Worm (Caenorhabditis elegans): Measurements from ENCODE around the gene Y110A2AL.9.
A peak's percentile ranks its signal among the peaks of the same experiment; 100 is the strongest.

Y110A2AL.9 gene

ce11 chrII:2885518-2886449, 19.3 kb upstream of the Y110A2AL.9 start:
- TF ChIP-seq ceh-48 (tag; optimal IDR thresholded peaks at IDR 0.05) (peak; percentile 23), unc-3 (GFP tag; conservative IDR thresholded peaks at IDR 0.05) (no peak), unc-3 (tag; optimal IDR thresholded peaks at IDR 0.05) (no peak)

- TF ChIP-seq odd-2 (tag; optimal IDR thresholded peaks at IDR 0.05) (no peak), sox-4 (tag; optimal IDR thresholded peaks at IDR 0.05) (no peak), dve-1 (tag; optimal IDR thresholded peaks at IDR 0.05) (no peak), gmeb-2 (tag; optimal IDR thresholded peaks at IDR 0.05) (no peak), pax-1 (tag; optimal IDR thresholded peaks at IDR 0.05) (no peak), lim-6 (tag; optimal IDR thresholded peaks at IDR 0.05) (no peak), nfya-1 (tag; optimal IDR thresholded peaks at IDR 0.05) (no peak), nhr-11 (tag; optimal IDR thresholded peaks at IDR 0.05) (no peak), mec-3 (tag; optimal IDR thresholded peaks at IDR 0.05; ENCODE audit: borderline replicate concordance) (no peak), sdc-2 (tag; optimal IDR thresholded peaks at IDR 0.05) (no peak), ceh-14 (tag; optimal IDR thresholded peaks at IDR 0.05) (no peak), pha-4 (tag; optimal IDR thresholded peaks at IDR 0.05) (no peak), ref-2 (tag; optimal IDR thresholded peaks at IDR 0.05) (no peak), T23F11.4 (GFP tag; optimal IDR thresholded peaks at IDR 0.05) (no peak), unc-3 (GFP tag; conservative IDR thresholded peaks at IDR 0.05) (no peak), unc-3 (tag; optimal IDR thresholded peaks at IDR 0.05) (no peak), ets-4 (tag; optimal IDR thresholded peaks at IDR 0.05) (no peak), pqm-1 (tag; optimal IDR thresholded peaks at IDR 0.05) (no peak)
Observed at ce11 chrII:2884810-2885209, 18.4 kb upstream of the Y110A2AL.9 start, which contains the start of gene pigw-1. TSS of gene pigw-1 (minus strand) at chrII:2884910.

- TF ChIP-seq hlh-13 (GFP tag; optimal IDR thresholded peaks at IDR 0.05) (no peak), che-1 (tag; optimal IDR thresholded peaks at IDR 0.05) (no peak), mec-3 (tag; optimal IDR thresholded peaks at IDR 0.05; ENCODE audit: borderline replicate concordance) (no peak), C38D4.7 (GFP tag; optimal IDR thresholded peaks at IDR 0.05) (no peak), ceh-2 (tag; optimal IDR thresholded peaks at IDR 0.05) (no peak), K09A11.1 (tag; optimal IDR thresholded peaks at IDR 0.05; ENCODE audit: insufficient read depth) (no peak), dve-1 (tag; optimal IDR thresholded peaks at IDR 0.05) (no peak), ceh-9 (tag; optimal IDR thresholded peaks at IDR 0.05) (no peak), ceh-45 (GFP tag; IDR thresholded peaks at IDR 0.05) (no peak), fkh-10 (GFP tag; optimal IDR thresholded peaks at IDR 0.05) (no peak), ceh-22 (tag; optimal IDR thresholded peaks at IDR 0.05) (no peak)
Observed at ce11 chrII:2881088-2881487, 14.6 kb upstream of the Y110A2AL.9 start.

ce11 chrII:2878909-2879308, 12.5 kb upstream of the Y110A2AL.9 start:
- TF ChIP-seq ets-4 (tag; optimal IDR thresholded peaks at IDR 0.05) (no peak), Y22D7AL.16 (tag; optimal IDR thresholded peaks at IDR 0.05) (no peak)

- TF ChIP-seq elt-4 (tag; optimal IDR thresholded peaks at IDR 0.05) (no peak), nhr-232 (tag; optimal IDR thresholded peaks at IDR 0.05) (no peak), ceh-9 (tag; optimal IDR thresholded peaks at IDR 0.05) (no peak), ceh-45 (GFP tag; IDR thresholded peaks at IDR 0.05) (no peak), lin-11 (tag; optimal IDR thresholded peaks at IDR 0.05) (no peak), ceh-24 (tag; optimal IDR thresholded peaks at IDR 0.05) (no peak), zip-5 (tag; optimal IDR thresholded peaks at IDR 0.05) (no peak), fax-1 (tag; optimal IDR thresholded peaks at IDR 0.05) (no peak), tbx-2 (tag; optimal IDR thresholded peaks at IDR 0.05) (no peak), ceh-18 (tag; optimal IDR thresholded peaks at IDR 0.05) (no peak), npax-4 (tag; optimal IDR thresholded peaks at IDR 0.05) (no peak), unc-55 (GFP tag; optimal IDR thresholded peaks at IDR 0.05) (no peak), K02D7.2 (tag; optimal IDR thresholded peaks at IDR 0.05) (no peak), unc-42 (tag; optimal IDR thresholded peaks at IDR 0.05) (no peak), unc-86 (tag; optimal IDR thresholded peaks at IDR 0.05) (no peak), syd-9 (tag; optimal IDR thresholded peaks at IDR 0.05) (no peak), pha-2 (tag; optimal IDR thresholded peaks at IDR 0.05) (no peak), rnt-1 (tag; optimal IDR thresholded peaks at IDR 0.05) (no peak)
Observed at ce11 chrII:2874801-2875200, 8.4 kb upstream of the Y110A2AL.9 start, which contains the start of gene Y110A2AL.1. TSS of gene Y110A2AL.1 (plus strand) at chrII:2875101.
